Fruit fly (Drosophila melanogaster) whole organism, embryonic: Measurements from ENCODE around the gene eya.
A peak's percentile ranks its signal among the peaks of the same experiment; 100 is the strongest.

ENCODE experiments used
- CG10565 ChIP-seq: fragments of 200-800 bp; sonication (Bioruptor generic); optimal IDR thresholded peaks from 3 replicates; lab custom pipeline; 2016; ENCODE audit warnings: missing biosample characterization, mild to moderate bottlenecking, missing genetic modification characterization
- CG11695 ChIP-seq: fragments of 200-800 bp; sonication (Bioruptor generic); IDR thresholded peaks from 3 replicates; pipeline ENCODE4 v1.3.6; 2022; ENCODE audit warnings: missing biosample characterization, missing genetic modification characterization
- CG12769 ChIP-seq: fragments of 200-800 bp; sonication (Bioruptor generic); optimal IDR thresholded peaks from 2 replicates; lab custom pipeline; 2019; ENCODE audit warnings: missing biosample characterization, mild to moderate bottlenecking, missing genetic modification characterization, moderate library complexity
- CG13424 ChIP-seq: fragments of 200-800 bp; sonication (Bioruptor generic); optimal IDR thresholded peaks from 2 replicates; lab custom pipeline; 2019; ENCODE audit warnings: missing biosample characterization, mild to moderate bottlenecking, missing genetic modification characterization, moderate library complexity
- CG16779 ChIP-seq: fragments of 200-800 bp; sonication (Bioruptor generic); IDR thresholded peaks from 2 replicates; pipeline ENCODE4 v1.3.6; 2022; ENCODE audit warnings: missing biosample characterization, missing genetic modification characterization
- CG16813 ChIP-seq: fragments of 200-800 bp; sonication (Bioruptor generic); IDR thresholded peaks from 3 replicates; pipeline ENCODE4 v1.3.6; 2022; ENCODE audit warnings: missing biosample characterization, missing genetic modification characterization; ENCODE audit not compliant: partially characterized antibody
- CG16863 ChIP-seq: fragments of 200-800 bp; sonication (Bioruptor generic); optimal IDR thresholded peaks from 3 replicates; lab custom pipeline; 2016; ENCODE audit warnings: missing biosample characterization, missing genetic modification characterization
- CG18011 ChIP-seq: fragments of 200-800 bp; sonication (Bioruptor generic); optimal IDR thresholded peaks from 2 replicates; lab custom pipeline; 2017; ENCODE audit warnings: missing biosample characterization, missing genetic modification characterization, mild to moderate bottlenecking, moderate library complexity, missing genotype
- CG31224 ChIP-seq: fragments of 200-800 bp; sonication (Bioruptor generic); IDR thresholded peaks from 2 replicates; pipeline ENCODE4 v1.3.6; 2022; ENCODE audit warnings: missing biosample characterization, missing genetic modification characterization
- CG34376 ChIP-seq: fragments of 200-800 bp; sonication (Bioruptor generic); optimal IDR thresholded peaks from 2 replicates; lab custom pipeline; 2018; ENCODE audit warnings: missing biosample characterization, mild to moderate bottlenecking, missing genetic modification characterization
- CG3726 ChIP-seq: fragments of 200-800 bp; sonication (Bioruptor generic); IDR thresholded peaks from 3 replicates; pipeline ENCODE4, ENCODE4 v1.3.6; 2022; ENCODE audit warnings: missing biosample characterization, missing genetic modification characterization
- CG7357 ChIP-seq: fragments of 200-800 bp; sonication (Bioruptor generic); IDR thresholded peaks from 3 replicates; pipeline ENCODE4 v1.3.6; 2022; ENCODE audit warnings: missing biosample characterization, missing genetic modification characterization
- CG7745 ChIP-seq: fragments of 200-800 bp; sonication (Bioruptor generic); optimal IDR thresholded peaks from 2 replicates; lab custom pipeline; 2018; ENCODE audit warnings: missing biosample characterization, mild to moderate bottlenecking, missing genetic modification characterization, moderate library complexity
- CHES-1-like ChIP-seq: fragments of 200-800 bp; sonication (Bioruptor generic); optimal IDR thresholded peaks from 2 replicates; lab custom pipeline; 2016; ENCODE audit warnings: missing biosample characterization, missing genetic modification characterization
- D19A ChIP-seq: fragments of 200-800 bp; optimal IDR thresholded peaks from 3 replicates; lab custom pipeline; 2019; ENCODE audit warnings: missing biosample characterization, mild to moderate bottlenecking, missing genetic modification characterization, moderate library complexity
- Elba2 ChIP-seq: fragments of 200-800 bp; sonication (Bioruptor generic); optimal IDR thresholded peaks from 3 replicates; lab custom pipeline; 2016; ENCODE audit warnings: missing biosample characterization, missing genetic modification characterization
- HLH3B ChIP-seq: fragments of 200-800 bp; sonication (Bioruptor generic); IDR thresholded peaks from 2 replicates; pipeline ENCODE4 v1.3.6; 2022; ENCODE audit warnings: missing biosample characterization, missing genetic modification characterization
- HmgZ ChIP-seq: fragments of 200-800 bp; sonication (Bioruptor generic); optimal IDR thresholded peaks from 2 replicates; lab custom pipeline; 2018; ENCODE audit warnings: missing biosample characterization, mild to moderate bottlenecking, missing genetic modification characterization
- Hmr ChIP-seq: fragments of 200-800 bp; sonication (Bioruptor generic); optimal IDR thresholded peaks from 3 replicates; lab custom pipeline; 2017; ENCODE audit warnings: mild to moderate bottlenecking, missing biosample characterization, missing genetic modification reagents, missing genetic modification characterization
- Lhr ChIP-seq: fragments of 200-800 bp; sonication (Bioruptor generic); optimal IDR thresholded peaks from 3 replicates; lab custom pipeline; 2017; ENCODE audit warnings: mild to moderate bottlenecking, missing biosample characterization, missing genetic modification reagents, missing genetic modification characterization
- Neu2 ChIP-seq: fragments of 200-800 bp; sonication (Bioruptor generic); optimal IDR thresholded peaks from 3 replicates; lab custom pipeline; 2016; ENCODE audit warnings: missing biosample characterization, missing genetic modification characterization, borderline replicate concordance
- Oaz ChIP-seq: fragments of 200-800 bp; sonication (Bioruptor generic); IDR thresholded peaks from 2 replicates; pipeline ENCODE4 v1.3.6; 2022; ENCODE audit warnings: missing biosample characterization, missing genetic modification characterization
- Opbp ChIP-seq: fragments of 200-800 bp; sonication (Bioruptor generic); IDR thresholded peaks from 3 replicates; pipeline ENCODE4 v1.3.6; 2022; ENCODE audit warnings: missing biosample characterization, missing genetic modification characterization; ENCODE audit not compliant: partially characterized antibody
- Stat92E ChIP-seq, 3 experiments: fragments of >200 bp in 2 of 3; fragments of 200-800 bp in 1 of 3; sonication (Bioruptor generic) in 1 of 3; optimal IDR thresholded peaks; 2 replicates each; lab custom pipeline; 2017 to 2019; ENCODE audit warnings: missing biosample characterization in 3 of 3, missing genetic modification characterization in 3 of 3, mild to moderate bottlenecking in 1 of 3, moderate library complexity in 1 of 3
- Taf1 ChIP-seq: fragments of 200-800 bp; sonication (Bioruptor generic); IDR thresholded peaks from 2 replicates; pipeline ENCODE4 v1.3.6; 2022; ENCODE audit warnings: missing biosample characterization, missing genetic modification characterization
- ab ChIP-seq: fragments of 200-800 bp; sonication (Bioruptor generic); optimal IDR thresholded peaks from 2 replicates; lab custom pipeline; 2016; ENCODE audit warnings: missing biosample characterization, missing genetic modification characterization
- az2 ChIP-seq: fragments of 200-800 bp; sonication (Bioruptor generic); optimal IDR thresholded peaks from 3 replicates; lab custom pipeline; 2016; ENCODE audit warnings: missing biosample characterization, missing genetic modification characterization
- bbx ChIP-seq: fragments of 200-800 bp; sonication (Bioruptor generic); IDR thresholded peaks from 2 replicates; pipeline ENCODE4 v1.3.6; 2022; ENCODE audit warnings: missing biosample characterization, missing genetic modification characterization; ENCODE audit not compliant: partially characterized antibody
- btn ChIP-seq: fragments of 200-800 bp; sonication (Bioruptor generic); optimal IDR thresholded peaks from 2 replicates; lab custom pipeline; 2016; ENCODE audit warnings: missing biosample characterization, missing genetic modification characterization
- crp ChIP-seq, 2 experiments: fragments of 200-800 bp; sonication (Bioruptor generic); optimal IDR thresholded peaks; 2 replicates in 1 of 2; 3 replicates in 1 of 2; lab custom pipeline; 2017; ENCODE audit warnings: missing biosample characterization in 2 of 2, missing genetic modification characterization in 2 of 2, mild to moderate bottlenecking in 1 of 2, moderate library complexity in 1 of 2
- cwo ChIP-seq: fragments of 200-800 bp; sonication (Bioruptor generic); optimal IDR thresholded peaks from 3 replicates; lab custom pipeline; 2017; ENCODE audit warnings: missing biosample characterization, missing genetic modification characterization, mild to moderate bottlenecking, moderate library complexity, missing genetic modification reagents
- emc ChIP-seq: fragments of 200-800 bp; sonication (Bioruptor generic); optimal IDR thresholded peaks from 2 replicates; lab custom pipeline; 2016; ENCODE audit warnings: missing biosample characterization, missing genetic modification characterization
- esg ChIP-seq: fragments of 200-800 bp; sonication (Bioruptor generic); conservative IDR thresholded peaks from 2 replicates; pipeline ENCODE4 v1.3.6; 2022; ENCODE audit warnings: missing biosample characterization, missing genetic modification characterization
- eyg ChIP-seq: fragments of 200-800 bp; sonication (Bioruptor generic); optimal IDR thresholded peaks from 3 replicates; lab custom pipeline; 2016; ENCODE audit warnings: missing biosample characterization, missing genetic modification characterization
- fru ChIP-seq: fragments of >200 bp; optimal IDR thresholded peaks from 2 replicates; lab custom pipeline; 2017
- gce ChIP-seq: fragments of 200-800 bp; sonication (Bioruptor generic); IDR thresholded peaks from 3 replicates; pipeline ENCODE4 v1.3.6; 2022; ENCODE audit warnings: missing biosample characterization, missing genetic modification characterization
- gem ChIP-seq: fragments of 200-800 bp; sonication (Bioruptor generic); optimal IDR thresholded peaks from 2 replicates; lab custom pipeline; 2019; ENCODE audit warnings: missing biosample characterization, mild to moderate bottlenecking, missing genetic modification characterization, moderate library complexity
- ind ChIP-seq: fragments of 200-800 bp; sonication (Bioruptor generic); optimal IDR thresholded peaks from 3 replicates; lab custom pipeline; 2016; ENCODE audit warnings: missing biosample characterization, missing genetic modification characterization
- jigr1 ChIP-seq: fragments of 200-800 bp; sonication (Bioruptor generic); IDR thresholded peaks from 3 replicates; pipeline ENCODE4 v1.3.6; 2022; ENCODE audit warnings: missing biosample characterization, missing genetic modification characterization
- ken ChIP-seq: fragments of 200-800 bp; sonication (Bioruptor generic); IDR thresholded peaks from 3 replicates; pipeline ENCODE4 v1.3.6; 2022; ENCODE audit warnings: missing biosample characterization, missing genetic modification characterization
- lbe ChIP-seq: fragments of 200-800 bp; sonication (Bioruptor generic); optimal IDR thresholded peaks from 2 replicates; lab custom pipeline; 2016; ENCODE audit warnings: missing biosample characterization, mild to moderate bottlenecking, missing genetic modification characterization
- mam ChIP-seq: fragments of 200-800 bp; sonication (Bioruptor generic); optimal IDR thresholded peaks from 3 replicates; lab custom pipeline; 2016; ENCODE audit warnings: missing biosample characterization, missing genetic modification characterization
- mld ChIP-seq: fragments of 200-800 bp; sonication (Bioruptor generic); IDR thresholded peaks from 3 replicates; pipeline ENCODE4 v1.3.6; 2022; ENCODE audit warnings: missing biosample characterization, missing genetic modification characterization; ENCODE audit not compliant: partially characterized antibody
- nau ChIP-seq: fragments of 200-800 bp; sonication (Bioruptor generic); optimal IDR thresholded peaks from 3 replicates; lab custom pipeline; 2017; ENCODE audit warnings: missing biosample characterization, mild to moderate bottlenecking, missing genetic modification characterization, missing genetic modification reagents
- pum ChIP-seq: fragments of 200-800 bp; sonication (Bioruptor generic); optimal IDR thresholded peaks from 2 replicates; lab custom pipeline; 2016; ENCODE audit warnings: missing biosample characterization, missing genetic modification characterization
- rib ChIP-seq: fragments of 200-800 bp; sonication (Bioruptor generic); IDR thresholded peaks from 2 replicates; pipeline ENCODE4 v1.3.6; 2022; ENCODE audit warnings: missing biosample characterization, missing genetic modification characterization
- sima ChIP-seq: fragments of 200-800 bp; sonication (Bioruptor generic); optimal IDR thresholded peaks from 2 replicates; lab custom pipeline; 2016; ENCODE audit warnings: missing biosample characterization, missing genetic modification characterization
- tna ChIP-seq: fragments of 200-800 bp; sonication (Bioruptor generic); IDR thresholded peaks from 2 replicates; pipeline ENCODE4 v1.3.6; 2022; ENCODE audit warnings: missing biosample characterization, missing genetic modification characterization; ENCODE audit not compliant: partially characterized antibody
- tx ChIP-seq: fragments of 200-800 bp; sonication (Bioruptor generic); optimal IDR thresholded peaks from 2 replicates; lab custom pipeline; 2016; ENCODE audit warnings: missing biosample characterization, missing genetic modification characterization
- unpg ChIP-seq: fragments of 200-800 bp; sonication (Bioruptor generic); optimal IDR thresholded peaks from 3 replicates; lab custom pipeline; 2018; ENCODE audit warnings: missing biosample characterization, mild to moderate bottlenecking, missing genetic modification characterization, moderate library complexity
- usp ChIP-seq: fragments of >200 bp; optimal IDR thresholded peaks from 2 replicates; lab custom pipeline; 2017; ENCODE audit warnings: missing biosample characterization, missing genetic modification characterization

The eya gene

dm6 chr2L:6498448-6498847, 48.3 kb downstream of the eya start, which contains the start of gene CG31637 (continued):
- TF ChIP-seq Lhr (peak; percentile 86), Elba2 (GFP tag; lab: Kevin White, UChicago) (no peak), nau (GFP tag; lab: Kevin White, UChicago) (no peak), usp (GFP tag; lab: Kevin White, UChicago) (no peak), bbx (GFP tag; lab: Robert Waterston, UW) (peak; percentile 33), CG7745 (no peak), D19A (tag; lab: Kevin White, UChicago) (no peak), CHES-1-like (GFP tag; lab: Kevin White, UChicago) (peak; percentile 12), Opbp (GFP tag; lab: Robert Waterston, UW) (peak; percentile 52; the same call in 1 of the 3 replicates), CG31224 (GFP tag; lab: Robert Waterston, UW) (no peak), ind (no peak), CG12769 (tag; lab: Kevin White, UChicago) (no peak), pum (GFP tag; lab: Kevin White, UChicago) (no peak), emc (no peak), mam (GFP tag; lab: Kevin White, UChicago) (no peak), Hmr (GFP tag; lab: Kevin White, UChicago) (peak; percentile 61), gce (GFP tag; lab: Robert Waterston, UW) (no peak), btn (GFP tag; lab: Kevin White, UChicago) (no peak), CG3726 (GFP tag; lab: Robert Waterston, UW) (no peak), rib (GFP tag; lab: Robert Waterston, UW) (no peak), unpg (GFP tag; lab: Kevin White, UChicago) (no peak), CG18011 (GFP tag; lab: Kevin White, UChicago) (no peak), cwo (GFP tag; lab: Kevin White, UChicago) (no peak), gem (tag; lab: Kevin White, UChicago) (no peak), fru (lab: Kevin White, UChicago) (peak; percentile 14), HmgZ (tag; lab: Kevin White, UChicago) (peak; percentile 64), mld (GFP tag; lab: Robert Waterston, UW) (no peak), Stat92E (GFP tag; optimal IDR thresholded peaks at IDR 0.05; lab: Kevin White, UChicago) (no peak), az2 (GFP tag; lab: Kevin White, UChicago) (no peak), CG16779 (GFP tag; lab: Robert Waterston, UW) (no peak), CG34376 (GFP tag; lab: Kevin White, UChicago) (peak; percentile 55), CG11695 (GFP tag; lab: Robert Waterston, UW) (no peak), tna (GFP tag; lab: Robert Waterston, UW) (peak; percentile 43; the same call in 1 of the 2 replicates), CG7357 (GFP tag; lab: Robert Waterston, UW) (no peak), jigr1 (no peak), tx (GFP tag; lab: Kevin White, UChicago) (no peak), eyg (no peak), lbe (GFP tag; lab: Kevin White, UChicago) (no peak), sima (GFP tag; lab: Kevin White, UChicago) (no peak), ab (GFP tag; lab: Kevin White, UChicago) (no peak), CG13424 (no peak), CG10565 (no peak), CG16863 (GFP tag; lab: Kevin White, UChicago) (no peak), Neu2 (GFP tag; lab: Kevin White, UChicago) (peak; percentile 6), ken (GFP tag; lab: Robert Waterston, UW) (no peak), Taf1 (GFP tag; lab: Robert Waterston, UW) (no peak), esg (GFP tag; lab: Robert Waterston, UW) (no peak), HLH3B (no peak), CG16813 (GFP tag; lab: Robert Waterston, UW) (0 out of 3 replicates have a peak, but pooled peaks have one; percentile 25), Oaz (GFP tag; lab: Robert Waterston, UW) (no peak), crp (GFP tag; optimal IDR thresholded peaks at IDR 0.05; lab: Kevin White, UChicago) (no peak)
